In genomic region chrIV:16656232-16656631, ce11 we compare ENCODE assay signal across 5 worm cellular contexts.
TF ChIP-seq lines count a peak whose summit lies in the region.

TSS of gene tsr-2 (plus strand) at chrIV:16656613.

TF ChIP-seq in whole organism, L1 larva, 84 proteins besides CTCF, POLR2A, EP300 and RAD21 (continues in another document):
- peak; percentile 94 for TF ChIP-seq tbx-2 (tag; optimal IDR thresholded peaks at IDR 0.05; lab: Kevin White, UChicago)
- peak; percentile 14 for TF ChIP-seq vab-15 (tag; optimal IDR thresholded peaks at IDR 0.05; lab: Kevin White, UChicago)
- peak; percentile 89 for TF ChIP-seq jun-1 (tag; optimal IDR thresholded peaks at IDR 0.05; lab: Kevin White, UChicago)
- peak; percentile 39 for TF ChIP-seq nhr-11 (tag; optimal IDR thresholded peaks at IDR 0.05; lab: Kevin White, UChicago)
- peak; percentile 96 for TF ChIP-seq nhr-71 (tag; optimal IDR thresholded peaks at IDR 0.05; lab: Kevin White, UChicago)
- TF ChIP-seq fkh-10 (GFP tag; optimal IDR thresholded peaks at IDR 0.05; lab: Kevin White, UChicago): peak; percentile 50
- no peak for TF ChIP-seq pqm-1 (tag; optimal IDR thresholded peaks at IDR 0.05; lab: Kevin White, UChicago)
- TF ChIP-seq skn-1 (tag; optimal IDR thresholded peaks at IDR 0.05; lab: Kevin White, UChicago): peak; percentile 88
- TF ChIP-seq lin-39 (tag; optimal IDR thresholded peaks at IDR 0.05; lab: Kevin White, UChicago): peak; percentile 76
- TF ChIP-seq F16B12.6 (tag; optimal IDR thresholded peaks at IDR 0.05; lab: Kevin White, UChicago): peak; percentile 99
- peak; percentile 77 for TF ChIP-seq egl-13 (tag; optimal IDR thresholded peaks at IDR 0.05; lab: Kevin White, UChicago)
- peak; percentile 79 for TF ChIP-seq grh-1 (GFP tag; IDR thresholded peaks at IDR 0.05; lab: Robert Waterston, UW)
- TF ChIP-seq nhr-76 (tag; optimal IDR thresholded peaks at IDR 0.05; lab: Kevin White, UChicago): no peak
- TF ChIP-seq ets-5 (GFP tag; IDR thresholded peaks at IDR 0.05; lab: Robert Waterston, UW): no peak
- TF ChIP-seq fos-1 (tag; optimal IDR thresholded peaks at IDR 0.05; lab: Kevin White, UChicago): peak; percentile 89
- TF ChIP-seq elt-2 (tag; optimal IDR thresholded peaks at IDR 0.05; lab: Kevin White, UChicago): peak; percentile 70
- peak; percentile 57 for TF ChIP-seq mef-2 (tag; optimal IDR thresholded peaks at IDR 0.05; lab: Kevin White, UChicago)
- TF ChIP-seq blmp-1 (tag; optimal IDR thresholded peaks at IDR 0.05; lab: Kevin White, UChicago): peak; percentile 63
- no peak for TF ChIP-seq nhr-12 (tag; optimal IDR thresholded peaks at IDR 0.05; lab: Kevin White, UChicago)

TF ChIP-seq in whole organism, L3 larva, 47 proteins besides CTCF, POLR2A, EP300 and RAD21 (continues in another document):
- peak; percentile 90 for TF ChIP-seq nhr-25 (tag; optimal IDR thresholded peaks at IDR 0.05; lab: Kevin White, UChicago)
- no peak for TF ChIP-seq ztf-11 (tag; optimal IDR thresholded peaks at IDR 0.05; lab: Kevin White, UChicago)
- TF ChIP-seq hmg-11 (tag; optimal IDR thresholded peaks at IDR 0.05; lab: Kevin White, UChicago): peak; percentile 89
- peak; percentile 74 for TF ChIP-seq egl-5 (tag; optimal IDR thresholded peaks at IDR 0.05; lab: Kevin White, UChicago)
- TF ChIP-seq lsy-12 (tag; optimal IDR thresholded peaks at IDR 0.05; lab: Kevin White, UChicago): peak; percentile 78
- no peak for TF ChIP-seq nhr-237 (tag; optimal IDR thresholded peaks at IDR 0.05; lab: Kevin White, UChicago)
- peak; percentile 70 for TF ChIP-seq elt-2 (tag; optimal IDR thresholded peaks at IDR 0.05; lab: Kevin White, UChicago)
- peak; percentile 70 for TF ChIP-seq fkh-10 (GFP tag; optimal IDR thresholded peaks at IDR 0.05; lab: Kevin White, UChicago)
- TF ChIP-seq ceh-9 (tag; optimal IDR thresholded peaks at IDR 0.05; lab: Kevin White, UChicago): no peak
- no peak for TF ChIP-seq fkh-2 (tag; optimal IDR thresholded peaks at IDR 0.05; lab: Kevin White, UChicago)
- no peak for TF ChIP-seq elt-3 (tag; optimal IDR thresholded peaks at IDR 0.05; lab: Kevin White, UChicago)
- TF ChIP-seq nhr-67 (tag; optimal IDR thresholded peaks at IDR 0.05; lab: Kevin White, UChicago): no peak
- peak; percentile 28 for TF ChIP-seq sea-2 (GFP tag; optimal IDR thresholded peaks at IDR 0.05; lab: Kevin White, UChicago)
- no peak for TF ChIP-seq unc-62 (GFP tag; optimal IDR thresholded peaks at IDR 0.05; lab: Kevin White, UChicago)
- peak; percentile 84 for TF ChIP-seq tbx-2 (tag; optimal IDR thresholded peaks at IDR 0.05; lab: Kevin White, UChicago)
- TF ChIP-seq pha-4 (tag; optimal IDR thresholded peaks at IDR 0.05; lab: Kevin White, UChicago): peak; percentile 96
- no peak for TF ChIP-seq mml-1 (tag; optimal IDR thresholded peaks at IDR 0.05; lab: Kevin White, UChicago)
- TF ChIP-seq nhr-43 (tag; optimal IDR thresholded peaks at IDR 0.05; lab: Kevin White, UChicago; ENCODE audit: poor library complexity, severe bottlenecking): peak; percentile 72
- peak; percentile 39 for TF ChIP-seq ceh-82 (tag; optimal IDR thresholded peaks at IDR 0.05; lab: Kevin White, UChicago)

TF ChIP-seq in whole organism, early embryonic, 17 proteins besides CTCF, POLR2A, EP300 and RAD21:
- TF ChIP-seq tra-4 (tag; optimal IDR thresholded peaks at IDR 0.05; lab: Kevin White, UChicago) (no peak), hmg-4 (GFP tag; optimal IDR thresholded peaks at IDR 0.05; lab: Kevin White, UChicago) (peak; percentile 7), tbx-37 (GFP tag; conservative IDR thresholded peaks at IDR 0.05; lab: Robert Waterston, UW) (no peak), pes-1 (GFP tag; IDR thresholded peaks at IDR 0.05; lab: Robert Waterston, UW) (peak; percentile 25; the same call in 1 of the 2 replicates), ama-1 (optimal IDR thresholded peaks at IDR 0.05; lab: Kevin White, UChicago) (no peak), F13C5.2 (tag; optimal IDR thresholded peaks at IDR 0.05; lab: Kevin White, UChicago) (peak; percentile 58)
TF ChIP-seq in whole organism, early embryonic: peak in this region for 3.

TF ChIP-seq in whole organism, midembryonic, 9 proteins besides CTCF, POLR2A, EP300 and RAD21:
- TF ChIP-seq flt-1 (GFP tag; IDR thresholded peaks at IDR 0.05; lab: Robert Waterston, UW) (no peak), tab-1 (GFP tag; IDR thresholded peaks at IDR 0.05; lab: Robert Waterston, UW) (no peak), ztf-23 (GFP tag; IDR thresholded peaks at IDR 0.05; lab: Robert Waterston, UW) (0 out of 2 replicates have a peak, but pooled peaks have one; percentile 15), cog-1 (tag; optimal IDR thresholded peaks at IDR 0.05; lab: Kevin White, UChicago) (peak; percentile 50), T22C8.4 (GFP tag; IDR thresholded peaks at IDR 0.05; lab: Robert Waterston, UW) (0 out of 2 replicates have a peak, but pooled peaks have one; percentile 38)
TF ChIP-seq in whole organism, midembryonic: peak in this region for 3.

TF ChIP-seq in whole organism, young adult, 124 proteins besides CTCF, POLR2A, EP300 and RAD21 (continues in another document):
- TF ChIP-seq unc-130 (GFP tag; optimal IDR thresholded peaks at IDR 0.05; lab: Kevin White, UChicago) (peak; percentile 5), T26A5.8 (tag; optimal IDR thresholded peaks at IDR 0.05; lab: Kevin White, UChicago) (no peak), let-526 (GFP tag; IDR thresholded peaks at IDR 0.05; lab: Robert Waterston, UW) (peak; percentile 59; the same call in 1 of the 2 replicates), athp-1 (tag; optimal IDR thresholded peaks at IDR 0.05; lab: Kevin White, UChicago) (peak; percentile 42), ztf-22 (GFP tag; optimal IDR thresholded peaks at IDR 0.05; lab: Kevin White, UChicago) (no peak), repo-1 (tag; optimal IDR thresholded peaks at IDR 0.05; lab: Kevin White, UChicago) (peak; percentile 7), nhr-80 (tag; optimal IDR thresholded peaks at IDR 0.05; lab: Kevin White, UChicago) (peak; percentile 33), Y95B8A.8 (GFP tag; IDR thresholded peaks at IDR 0.05; lab: Robert Waterston, UW) (peak; percentile 73), pbrm-1 (GFP tag; IDR thresholded peaks at IDR 0.05; lab: Robert Waterston, UW) (peak; percentile 89), lin-26 (GFP tag; IDR thresholded peaks at IDR 0.05; lab: Robert Waterston, UW) (no peak), C06A6.2 (GFP tag; conservative IDR thresholded peaks at IDR 0.05; lab: Robert Waterston, UW) (peak; percentile 80), zim-3 (tag; optimal IDR thresholded peaks at IDR 0.05; lab: Kevin White, UChicago) (no peak), xnd-1 (tag; optimal IDR thresholded peaks at IDR 0.05; lab: Kevin White, UChicago) (no peak), ztf-28 (GFP tag; IDR thresholded peaks at IDR 0.05; lab: Robert Waterston, UW) (peak; percentile 81; the same call in 1 of the 2 replicates), F10E7.11 (tag; optimal IDR thresholded peaks at IDR 0.05; lab: Kevin White, UChicago) (no peak), sptf-2 (GFP tag; optimal IDR thresholded peaks at IDR 0.05; lab: Kevin White, UChicago) (no peak), snpc-3.4 (tag; optimal IDR thresholded peaks at IDR 0.05; lab: Kevin White, UChicago) (peak; percentile 78), Y53G8AR.9 (GFP tag; conservative IDR thresholded peaks at IDR 0.05; lab: Robert Waterston, UW) (peak; percentile 87), tbp1 (GFP tag; optimal IDR thresholded peaks at IDR 0.05; lab: Kevin White, UChicago) (peak; percentile 76), gei-17 (GFP tag; optimal IDR thresholded peaks at IDR 0.05; lab: Kevin White, UChicago) (peak; percentile 52), ceh-27 (GFP tag; optimal IDR thresholded peaks at IDR 0.05; lab: Kevin White, UChicago) (peak; percentile 78), D2030.7 (GFP tag; IDR thresholded peaks at IDR 0.05; lab: Robert Waterston, UW) (peak; percentile 90), Y56A3A.18 (GFP tag; IDR thresholded peaks at IDR 0.05; lab: Robert Waterston, UW) (no peak), ztf-26 (tag; optimal IDR thresholded peaks at IDR 0.05; lab: Kevin White, UChicago) (peak; percentile 80), lin-35 (GFP tag; optimal IDR thresholded peaks at IDR 0.05; lab: Kevin White, UChicago) (peak in 2 of 3 experiments; percentile 2 to 69), dpl-1 (GFP tag; optimal IDR thresholded peaks at IDR 0.05; lab: Kevin White, UChicago) (peak; percentile 70), cebp-1 (GFP tag; IDR thresholded peaks at IDR 0.05; lab: Robert Waterston, UW) (0 out of 2 replicates have a peak, but pooled peaks have one; percentile 32), cebp-1 (tag; optimal IDR thresholded peaks at IDR 0.05; lab: Kevin White, UChicago) (peak; percentile 95), attf-5 (GFP tag; optimal IDR thresholded peaks at IDR 0.05; lab: Kevin White, UChicago) (peak; percentile 89), aptf-2 (GFP tag; conservative IDR thresholded peaks at IDR 0.05; lab: Robert Waterston, UW) (peak; percentile 89), madf-10 (tag; optimal IDR thresholded peaks at IDR 0.05; lab: Kevin White, UChicago) (peak; percentile 57), B0336.3 (GFP tag; IDR thresholded peaks at IDR 0.05; lab: Robert Waterston, UW) (peak; percentile 73), Y79H2A.3 (GFP tag; conservative IDR thresholded peaks at IDR 0.05; lab: Robert Waterston, UW) (no peak), egl-44 (GFP tag; IDR thresholded peaks at IDR 0.05; lab: Robert Waterston, UW) (no peak), rpc-1 (optimal IDR thresholded peaks at IDR 0.05; lab: Kevin White, UChicago) (peak; percentile 25), rpc-1 (tag; optimal IDR thresholded peaks at IDR 0.05; lab: Kevin White, UChicago) (no peak), aptf-3 (GFP tag; IDR thresholded peaks at IDR 0.05; lab: Robert Waterston, UW) (peak; percentile 15; the same call in 1 of the 2 replicates), snpc-4 (GFP tag; optimal IDR thresholded peaks at IDR 0.05; lab: Kevin White, UChicago) (peak; percentile 84), snpc-4 (tag; optimal IDR thresholded peaks at IDR 0.05; lab: Kevin White, UChicago) (peak; percentile 50 to 96 (median 94)), ztf-25 (GFP tag; IDR thresholded peaks at IDR 0.05; lab: Robert Waterston, UW) (no peak), K11D2.4 (GFP tag; IDR thresholded peaks at IDR 0.05; lab: Robert Waterston, UW) (peak; percentile 78), tlf-1 (GFP tag; optimal IDR thresholded peaks at IDR 0.05; lab: Kevin White, UChicago) (peak; percentile 79), ccch-3 (GFP tag; optimal IDR thresholded peaks at IDR 0.05; lab: Kevin White, UChicago) (no peak), F39B2.1 (GFP tag; IDR thresholded peaks at IDR 0.05; lab: Robert Waterston, UW) (no peak), mcd-1 (GFP tag; IDR thresholded peaks at IDR 0.05; lab: Robert Waterston, UW) (peak; percentile 84), somi-1 (GFP tag; optimal IDR thresholded peaks at IDR 0.05; lab: Kevin White, UChicago) (peak; percentile 57), ets-4 (GFP tag; optimal IDR thresholded peaks at IDR 0.05; lab: Kevin White, UChicago) (no peak), attf-3 (GFP tag; conservative IDR thresholded peaks at IDR 0.05; lab: Robert Waterston, UW) (no peak)

Comparison
In these comparisons a context has a peak if more than half of its experiments do, and no peak if none do; other contexts are left out.
1. Of the 8 proteins assayed by ChIP-seq in both whole organism, young adult and whole organism, L1 larva: peak only in whole organism, young adult: none; only in whole organism, L1 larva: ama-1 and nhr-90; in both: dpl-1, efl-1, lin-35, snpc-4 and unc-130; in neither: 1.